Worm (Caenorhabditis elegans) whole organism, mixed stage, embryonic: Measurements from ENCODE around the gene cpr-1.

Experiments
- ham-2 ChIP-seq: fragments of 200-800 bp; sonication (Bioruptor generic); optimal IDR thresholded peaks from 2 replicates; lab custom pipeline; 2018; ENCODE audit warnings: mild to moderate bottlenecking, missing genetic modification characterization, missing compliant biosample characterization
- hlh-1 ChIP-seq: fragments of 150-350 bp; optimal IDR thresholded peaks from 2 replicates; lab custom pipeline; 2014; ENCODE audit warnings: missing biosample characterization, missing genetic modification reagents, missing genetic modification characterization
- lsy-2 ChIP-seq: fragments of 150-350 bp; optimal IDR thresholded peaks from 2 replicates; lab custom pipeline; 2014; ENCODE audit warnings: missing biosample characterization, missing genetic modification characterization
- nhr-237 ChIP-seq: fragments of 150-350 bp; optimal IDR thresholded peaks from 2 replicates; lab custom pipeline; 2014; ENCODE audit warnings: missing biosample characterization, missing genetic modification characterization
- pha-4 ChIP-seq: fragments of 150-350 bp; optimal IDR thresholded peaks from 2 replicates; lab custom pipeline; 2018; ENCODE audit warnings: missing biosample characterization, missing genetic modification reagents, missing genetic modification characterization

DNA sequence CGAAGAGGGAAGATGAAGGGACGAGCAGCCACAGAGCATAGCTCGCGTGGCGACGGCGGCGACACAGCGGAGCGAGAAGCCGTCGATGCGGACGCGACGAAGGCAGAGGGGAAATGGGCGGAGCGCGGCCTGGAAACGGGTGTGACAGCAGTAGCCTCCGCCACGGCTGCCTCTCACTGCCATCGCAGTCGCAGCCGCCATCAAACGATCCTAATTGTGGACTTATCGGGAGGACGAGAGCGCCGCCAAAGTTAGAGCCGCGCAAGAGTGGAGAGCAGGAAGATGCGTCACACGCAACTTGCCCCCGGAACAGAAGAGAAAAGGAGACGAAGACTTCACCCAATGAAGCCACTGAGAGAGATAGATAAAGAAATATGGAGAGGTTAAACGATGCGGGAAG, 48.9 kb downstream of the cpr-1 start:
- TF ChIP-seq nhr-237 (tag; lab: Kevin White, UChicago): no peak
- TF ChIP-seq pha-4 (tag; lab: Kevin White, UChicago): no peak
- TF ChIP-seq lsy-2: no peak
- no peak for TF ChIP-seq ham-2 (GFP tag; lab: Kevin White, UChicago)
- no peak for TF ChIP-seq hlh-1
